Worm (Caenorhabditis elegans): ENCODE results near the gene C35D6.4.

ce11 chrIV:16333121-16333520 is 17.7 kb upstream of the C35D6.4 start:
- no peak for TF ChIP-seq ceh-36 (tag; optimal IDR thresholded peaks at IDR 0.05)
- TF ChIP-seq ama-1 (optimal IDR thresholded peaks at IDR 0.05): no peak
- TF ChIP-seq sea-1 (GFP tag; conservative IDR thresholded peaks at IDR 0.05): no peak
- no peak for TF ChIP-seq F13C5.2 (tag; optimal IDR thresholded peaks at IDR 0.05)
